Worm (Caenorhabditis elegans) whole organism, L4 larva: ENCODE data around the gene C55A6.6.

ENCODE experiments used
- D1046.2 ChIP-seq: fragments of 200-800 bp; sonication (Bioruptor generic); IDR thresholded peaks from 2 replicates; pipeline ENCODE4 v1.3.6; 2022; ENCODE audit warnings: missing genetic modification characterization, missing compliant biosample characterization
- F37D6.2 ChIP-seq: sonication (generic microtip); optimal IDR thresholded peaks from 2 replicates; lab custom pipeline; 2016; ENCODE audit warnings: mild to moderate bottlenecking, missing genetic modification characterization, missing compliant biosample characterization
- F49E8.2 ChIP-seq: sonication (generic microtip); optimal IDR thresholded peaks from 2 replicates; lab custom pipeline; 2016; ENCODE audit warnings: missing compliant biosample characterization, mild to moderate bottlenecking, missing genetic modification characterization, borderline replicate concordance
- R02D3.7 ChIP-seq: fragments of 150-350 bp; sonication (generic microtip); optimal IDR thresholded peaks from 3 replicates; lab custom pipeline; 2014; ENCODE audit warnings: missing biosample characterization, missing genetic modification characterization
- T20F7.1 ChIP-seq: fragments of 200-800 bp; sonication (Bioruptor generic); optimal IDR thresholded peaks from 2 replicates; lab custom pipeline; 2018; ENCODE audit warnings: mild to moderate bottlenecking, missing genetic modification characterization, missing compliant biosample characterization
- Y105C5A.15 ChIP-seq: fragments of 200-800 bp; sonication (Bioruptor generic); IDR thresholded peaks from 2 replicates; pipeline ENCODE4 v1.3.6; 2022; ENCODE audit warnings: missing genetic modification characterization, missing compliant biosample characterization
- Y5F2A.4 ChIP-seq: fragments of 200-800 bp; sonication (Bioruptor generic); optimal IDR thresholded peaks from 2 replicates; lab custom pipeline; 2018; ENCODE audit warnings: mild to moderate bottlenecking, missing genetic modification characterization, missing compliant biosample characterization
- ZK337.2 ChIP-seq: fragments of 200-800 bp; sonication (Bioruptor generic); IDR thresholded peaks from 2 replicates; pipeline ENCODE4 v1.3.6; 2022; ENCODE audit warnings: missing genetic modification reagents, missing genetic modification characterization, missing compliant biosample characterization
- ZK546.5 ChIP-seq, 2 experiments: sonication (generic microtip); optimal IDR thresholded peaks; 2 replicates each; lab custom pipeline; 2017; ENCODE audit warnings: missing biosample characterization in 2 of 2, missing genetic modification characterization in 2 of 2
- aha-1 ChIP-seq: fragments of 150-350 bp; peaks from one replicate; lab custom pipeline; 2014; ENCODE audit warnings: missing biosample characterization, missing genetic modification characterization
- aly-2 ChIP-seq: sonication (generic microtip); optimal IDR thresholded peaks from 2 replicates; lab custom pipeline; 2018; ENCODE audit warnings: missing biosample characterization, missing genetic modification characterization
- ama-1 ChIP-seq: fragments of 150-350 bp; optimal IDR thresholded peaks from 2 replicates; lab custom pipeline; 2014; ENCODE audit warnings: inconsistent platforms, mixed read lengths
- attf-4 ChIP-seq: sonication (generic microtip); optimal IDR thresholded peaks from 3 replicates; lab custom pipeline; 2017; ENCODE audit warnings: missing biosample characterization, missing genetic modification characterization
- ceh-20 ChIP-seq: fragments of 200-800 bp; sonication (Bioruptor generic); IDR thresholded peaks from 2 replicates; pipeline ENCODE4 v1.3.6; 2022; ENCODE audit warnings: missing genetic modification reagents, missing genetic modification characterization, missing compliant biosample characterization
- ceh-44 ChIP-seq: fragments of 200-800 bp; sonication (Bioruptor generic); IDR thresholded peaks from 2 replicates; pipeline ENCODE4 v1.3.6; 2022; ENCODE audit warnings: missing genetic modification reagents, missing genetic modification characterization, missing compliant biosample characterization
- ceh-62 ChIP-seq: sonication (generic microtip); optimal IDR thresholded peaks from 2 replicates; lab custom pipeline; 2017; ENCODE audit warnings: missing biosample characterization, missing genetic modification characterization
- ctbp-1 ChIP-seq: fragments of 200-800 bp; sonication (Bioruptor generic); IDR thresholded peaks from 2 replicates; pipeline ENCODE4 v1.3.6; 2022; ENCODE audit warnings: missing genetic modification reagents, missing genetic modification characterization, missing compliant biosample characterization
- daf-16 ChIP-seq, 3 experiments: sonication (generic microtip); optimal IDR thresholded peaks; 2 replicates each; lab custom pipeline; 2016 to 2017; ENCODE audit warnings: missing genetic modification characterization in 3 of 3, missing genetic modification reagents in 3 of 3, mild to moderate bottlenecking in 2 of 3, missing compliant biosample characterization in 2 of 3, missing biosample characterization in 1 of 3, moderate library complexity in 1 of 3
- daf-19 ChIP-seq: fragments of 200-800 bp; sonication (Bioruptor generic); conservative IDR thresholded peaks from 2 replicates; pipeline ENCODE4 v1.3.6; 2022; ENCODE audit warnings: missing genetic modification characterization, missing compliant biosample characterization
- dmd-6 ChIP-seq: fragments of 200-800 bp; sonication (Bioruptor generic); IDR thresholded peaks from 2 replicates; pipeline ENCODE4 v1.3.6; 2022; ENCODE audit warnings: missing genetic modification reagents, missing genetic modification characterization, missing compliant biosample characterization
- dpl-1 ChIP-seq: fragments of 150-350 bp; optimal IDR thresholded peaks from 2 replicates; lab custom pipeline; 2014; ENCODE audit warnings: missing biosample characterization, missing genetic modification reagents, missing genetic modification characterization
- duxl-1 ChIP-seq: sonication (generic microtip); optimal IDR thresholded peaks from 2 replicates; lab custom pipeline; 2016; ENCODE audit warnings: mild to moderate bottlenecking, missing genetic modification characterization, moderate library complexity, missing compliant biosample characterization; ENCODE audit not compliant: poor library complexity
- dve-1 ChIP-seq: sonication (generic microtip); optimal IDR thresholded peaks from 2 replicates; lab custom pipeline; 2017; ENCODE audit warnings: antibody characterized with exemption, mild to moderate bottlenecking, missing genetic modification characterization, missing compliant biosample characterization; ENCODE audit not compliant: insufficient read depth
- egl-27 ChIP-seq: sonication (generic microtip); optimal IDR thresholded peaks from 3 replicates; lab custom pipeline; 2017; ENCODE audit warnings: missing biosample characterization, missing genetic modification reagents, missing genetic modification characterization
- egl-43 ChIP-seq: fragments of 200-800 bp; sonication (Bioruptor generic); IDR thresholded peaks from 2 replicates; pipeline ENCODE4 v1.3.6; 2022; ENCODE audit warnings: missing genetic modification reagents, missing genetic modification characterization, missing compliant biosample characterization
- fkh-10 ChIP-seq: fragments of 150-350 bp; optimal IDR thresholded peaks from 2 replicates; lab custom pipeline; 2014; ENCODE audit warnings: missing biosample characterization, missing genetic modification reagents, missing genetic modification characterization
- fos-1 ChIP-seq: fragments of 150-350 bp; optimal IDR thresholded peaks from 2 replicates; lab custom pipeline; 2014; ENCODE audit warnings: missing biosample characterization, missing genetic modification characterization
- gei-8 ChIP-seq: fragments of 200-800 bp; sonication (Bioruptor generic); optimal IDR thresholded peaks from 2 replicates; lab custom pipeline; 2018; ENCODE audit warnings: mild to moderate bottlenecking, missing genetic modification characterization, missing compliant biosample characterization
- hif-1 ChIP-seq, 2 experiments: sonication (generic microtip); optimal IDR thresholded peaks; 2 replicates each; lab custom pipeline; 2016 to 2017; ENCODE audit warnings: missing compliant biosample characterization in 2 of 2, missing genetic modification characterization in 2 of 2, missing genetic modification reagents in 2 of 2, missing genotype in 2 of 2, mild to moderate bottlenecking in 1 of 2
- hlh-11 ChIP-seq: fragments of 200-800 bp; sonication (Bioruptor generic); optimal IDR thresholded peaks from 2 replicates; lab custom pipeline; 2018; ENCODE audit warnings: mild to moderate bottlenecking, missing genetic modification characterization, missing compliant biosample characterization
- hlh-30 ChIP-seq: sonication (generic microtip); optimal IDR thresholded peaks from 2 replicates; lab custom pipeline; 2017; ENCODE audit warnings: antibody characterized with exemption, mild to moderate bottlenecking, missing genetic modification characterization, missing compliant biosample characterization; ENCODE audit not compliant: insufficient read depth
- hmg-1.1 ChIP-seq: fragments of 200-800 bp; sonication (Bioruptor generic); IDR thresholded peaks from 2 replicates; pipeline ENCODE4 v1.3.6; 2022; ENCODE audit warnings: missing genetic modification reagents, missing genetic modification characterization, missing compliant biosample characterization
- lin-1 ChIP-seq: fragments of 200-800 bp; sonication (Bioruptor generic); IDR thresholded peaks from 2 replicates; pipeline ENCODE4 v1.3.6; 2022; ENCODE audit warnings: missing genetic modification reagents, missing genetic modification characterization, missing compliant biosample characterization
- lin-15B ChIP-seq: fragments of 150-350 bp; sonication (generic microtip); optimal IDR thresholded peaks from 3 replicates; lab custom pipeline; 2014; ENCODE audit warnings: missing biosample characterization, missing genetic modification characterization
- lin-38 ChIP-seq: fragments of 200-800 bp; sonication (Bioruptor generic); IDR thresholded peaks from 2 replicates; pipeline ENCODE4 v1.3.6; 2022; ENCODE audit warnings: missing genetic modification reagents, missing genetic modification characterization, missing compliant biosample characterization
- lsy-2 ChIP-seq, 2 experiments: fragments of 150-350 bp in 1 of 2; sonication (generic microtip) in 1 of 2; optimal IDR thresholded peaks; 2 replicates each; lab custom pipeline; 2014 to 2017; ENCODE audit warnings: missing biosample characterization in 2 of 2, missing genetic modification characterization in 2 of 2
- madf-9 ChIP-seq: fragments of 200-800 bp; sonication (Bioruptor generic); conservative IDR thresholded peaks from 2 replicates; pipeline ENCODE4 v1.3.6; 2022; ENCODE audit warnings: missing genetic modification reagents, missing genetic modification characterization, missing compliant biosample characterization
- mdl-1 ChIP-seq, 2 experiments: fragments of 150-350 bp in 1 of 2; sonication (generic microtip) in 1 of 2; optimal IDR thresholded peaks; 2 replicates each; lab custom pipeline; 2014 to 2017; ENCODE audit warnings: missing biosample characterization in 2 of 2, missing genetic modification characterization in 2 of 2
- mdt-29 ChIP-seq: fragments of 200-800 bp; sonication (Bioruptor generic); IDR thresholded peaks from 2 replicates; pipeline ENCODE4 v1.3.6; 2022; ENCODE audit warnings: missing genetic modification reagents, missing genetic modification characterization, missing compliant biosample characterization
- mep-1 ChIP-seq: fragments of 150-350 bp; sonication (generic microtip); optimal IDR thresholded peaks from 3 replicates; lab custom pipeline; 2014; ENCODE audit warnings: missing biosample characterization, missing genetic modification characterization
- nhr-111 ChIP-seq: fragments of 200-800 bp; sonication (Bioruptor generic); optimal IDR thresholded peaks from 2 replicates; lab custom pipeline; 2018; ENCODE audit warnings: mild to moderate bottlenecking, missing genetic modification characterization, missing compliant biosample characterization
- nhr-28 ChIP-seq: fragments of 150-350 bp; optimal IDR thresholded peaks from 2 replicates; lab custom pipeline; 2014; ENCODE audit warnings: missing biosample characterization, missing genetic modification characterization
- nhr-77 ChIP-seq: fragments of 150-350 bp; optimal IDR thresholded peaks from 2 replicates; lab custom pipeline; 2014; ENCODE audit warnings: missing biosample characterization, missing genetic modification characterization
- php-3 ChIP-seq: fragments of 200-800 bp; sonication (Bioruptor generic); IDR thresholded peaks from 2 replicates; pipeline ENCODE4 v1.3.6; 2022; ENCODE audit warnings: missing genetic modification reagents, missing genetic modification characterization, missing compliant biosample characterization
- rbr-2 ChIP-seq: sonication (generic microtip); optimal IDR thresholded peaks from 2 replicates; lab custom pipeline; 2016; ENCODE audit warnings: missing genotype, missing genetic modification characterization, missing compliant biosample characterization
- saeg-2 ChIP-seq: fragments of 200-800 bp; sonication (Bioruptor generic); IDR thresholded peaks from 2 replicates; pipeline ENCODE4 v1.3.6; 2022; ENCODE audit warnings: missing genetic modification reagents, missing genetic modification characterization, missing compliant biosample characterization
- set-16 ChIP-seq: fragments of 200-800 bp; sonication (Bioruptor generic); IDR thresholded peaks from 2 replicates; pipeline ENCODE4 v1.3.6; 2022; ENCODE audit warnings: missing genetic modification reagents, missing genetic modification characterization, missing compliant biosample characterization
- unc-130 ChIP-seq: sonication (generic microtip); optimal IDR thresholded peaks from 2 replicates; lab custom pipeline; 2016; ENCODE audit warnings: missing genetic modification reagents, missing genetic modification characterization, missing compliant biosample characterization
- unc-62 ChIP-seq, 3 experiments: fragments of 150-350 bp in 1 of 3; sonication (generic microtip); optimal IDR thresholded peaks in 2 of 3; peaks in 1 of 3; 1 replicate in 1 of 3; 2 replicates in 2 of 3; lab custom pipeline; 2014 to 2017; ENCODE audit warnings: missing biosample characterization in 3 of 3, missing genetic modification characterization in 3 of 3, missing genetic modification reagents in 3 of 3, missing genotype in 1 of 3
- zag-1 ChIP-seq: fragments of 150-350 bp; optimal IDR thresholded peaks from 2 replicates; lab custom pipeline; 2014; ENCODE audit warnings: missing biosample characterization, missing genetic modification characterization

C55A6.6 gene

ce11 chrV:11535504-11536062 is 21.0 kb upstream of the C55A6.6 start:
- TF ChIP-seq F49E8.2, result no peak
- TF ChIP-seq lin-1, result 0 out of 2 replicates have a peak, but pooled peaks have one; percentile 18
- TF ChIP-seq mdt-29 (GFP tag; lab: Robert Waterston, UW), result no peak
- TF ChIP-seq daf-16 (GFP tag; optimal IDR thresholded peaks at IDR 0.05; lab: Kevin White, UChicago), result no peak
- peak; percentile 42 for TF ChIP-seq daf-16 (tag; optimal IDR thresholded peaks at IDR 0.05; lab: Kevin White, UChicago)
- no peak for TF ChIP-seq lin-15B
- no peak for TF ChIP-seq hif-1 (tag; optimal IDR thresholded peaks at IDR 0.05; lab: Kevin White, UChicago)
- TF ChIP-seq nhr-111 (GFP tag; lab: Kevin White, UChicago), result no peak
- TF ChIP-seq hlh-11 (tag; lab: Kevin White, UChicago), result peak; percentile 85
- TF ChIP-seq ctbp-1 (GFP tag; lab: Robert Waterston, UW), result no peak
- no peak for TF ChIP-seq ceh-44 (GFP tag; lab: Robert Waterston, UW)
- TF ChIP-seq hmg-1.1 (GFP tag; lab: Robert Waterston, UW), result no peak
- no peak for TF ChIP-seq php-3 (GFP tag; lab: Robert Waterston, UW)
- no peak for TF ChIP-seq nhr-77 (tag; lab: Kevin White, UChicago)
- no peak for TF ChIP-seq lin-38
- no peak for TF ChIP-seq T20F7.1 (GFP tag; lab: Kevin White, UChicago)
- no peak for TF ChIP-seq attf-4 (tag; lab: Kevin White, UChicago)
- TF ChIP-seq ceh-62 (tag; lab: Kevin White, UChicago), result no peak
- TF ChIP-seq Y105C5A.15 (GFP tag; lab: Robert Waterston, UW), result no peak
- TF ChIP-seq fkh-10 (GFP tag; lab: Kevin White, UChicago), result no peak
- no peak for TF ChIP-seq madf-9 (GFP tag; lab: Robert Waterston, UW)
- TF ChIP-seq zag-1 (tag; lab: Kevin White, UChicago), result no peak
- TF ChIP-seq nhr-28 (tag; lab: Kevin White, UChicago), result peak; percentile 74
- TF ChIP-seq fos-1 (tag; lab: Kevin White, UChicago), result no peak
- TF ChIP-seq mdl-1 (tag; optimal IDR thresholded peaks at IDR 0.05; lab: Kevin White, UChicago), result peak in 1 of 2 experiments; percentile 15
- TF ChIP-seq Y5F2A.4 (GFP tag; lab: Kevin White, UChicago), result no peak
- no peak for TF ChIP-seq ZK546.5 (tag; optimal IDR thresholded peaks at IDR 0.05; lab: Kevin White, UChicago)
- TF ChIP-seq unc-62 (GFP tag; optimal IDR thresholded peaks at IDR 0.05 in 1 of 2; lab: Kevin White, UChicago), result peak in 1 of 2 experiments; percentile 36
- TF ChIP-seq unc-62 (tag; optimal IDR thresholded peaks at IDR 0.05; lab: Kevin White, UChicago), result no peak
- TF ChIP-seq saeg-2 (GFP tag; lab: Robert Waterston, UW), result no peak
- no peak for TF ChIP-seq duxl-1 (tag; lab: Kevin White, UChicago)
- no peak for TF ChIP-seq ZK337.2 (GFP tag; lab: Robert Waterston, UW)
- no peak for TF ChIP-seq aha-1 (tag; lab: Kevin White, UChicago)
- no peak for TF ChIP-seq daf-19
- no peak for TF ChIP-seq rbr-2 (tag; lab: Kevin White, UChicago)
- TF ChIP-seq lsy-2 (tag; optimal IDR thresholded peaks at IDR 0.05; lab: Kevin White, UChicago), result peak in 1 of 2 experiments; percentile 3
- TF ChIP-seq gei-8 (GFP tag; lab: Kevin White, UChicago), result no peak
- no peak for TF ChIP-seq set-16
- TF ChIP-seq D1046.2, result no peak
- peak; percentile 33 for TF ChIP-seq dve-1 (tag; lab: Kevin White, UChicago)
- no peak for TF ChIP-seq egl-27
- peak; percentile 78 for TF ChIP-seq dmd-6 (GFP tag; lab: Robert Waterston, UW)
- peak; percentile 6; the same call in 1 of the 2 replicates for TF ChIP-seq egl-43
- no peak for TF ChIP-seq unc-130 (GFP tag; lab: Kevin White, UChicago)
- TF ChIP-seq dpl-1 (GFP tag; lab: Kevin White, UChicago), result no peak
- TF ChIP-seq R02D3.7 (tag; lab: Kevin White, UChicago), result no peak
- TF ChIP-seq mep-1 (tag; lab: Kevin White, UChicago), result peak; percentile 12
- no peak for TF ChIP-seq ceh-20
- TF ChIP-seq aly-2 (tag; lab: Kevin White, UChicago), result no peak
- TF ChIP-seq ama-1, result peak; percentile 35
- TF ChIP-seq F37D6.2 (tag; lab: Kevin White, UChicago), result no peak
- TF ChIP-seq hlh-30 (tag; lab: Kevin White, UChicago), result peak; percentile 27
